Worm (Caenorhabditis elegans): ENCODE results near the gene W03C9.8.

Gene W03C9.8

ce11 chrII:11968275-11968674, 19.7 kb downstream of the W03C9.8 start, which contains the start of gene mex-1 (continued):
- TF ChIP-seq tbx-9 (tag; optimal IDR thresholded peaks at IDR 0.05; ENCODE audit: borderline replicate concordance), result no peak
- no peak for TF ChIP-seq ceh-40 (GFP tag; IDR thresholded peaks at IDR 0.05)
- TF ChIP-seq pha-4 (tag; optimal IDR thresholded peaks at IDR 0.05), result no peak
- TF ChIP-seq snpc-4 (GFP tag; optimal IDR thresholded peaks at IDR 0.05), result peak; percentile 54
- peak in 1 of 4 experiments; percentile 32 for TF ChIP-seq snpc-4 (tag; optimal IDR thresholded peaks at IDR 0.05)
- no peak for TF ChIP-seq ceh-79 (tag; optimal IDR thresholded peaks at IDR 0.05)
- TF ChIP-seq die-1 (tag; optimal IDR thresholded peaks at IDR 0.05), result no peak
- no peak for TF ChIP-seq B0261.1 (tag; optimal IDR thresholded peaks at IDR 0.05)
- TF ChIP-seq B0035.1 (tag; optimal IDR thresholded peaks at IDR 0.05), result no peak
- peak; percentile 87 for TF ChIP-seq pbrm-1 (GFP tag; IDR thresholded peaks at IDR 0.05)
- TF ChIP-seq tlf-1 (GFP tag; optimal IDR thresholded peaks at IDR 0.05), result peak; percentile 95
- TF ChIP-seq rcor-1 (GFP tag; IDR thresholded peaks at IDR 0.05), result peak; percentile 92
- peak; percentile 92 for TF ChIP-seq lin-54 (GFP tag; optimal IDR thresholded peaks at IDR 0.05)
- TF ChIP-seq F55B11.4 (tag; optimal IDR thresholded peaks at IDR 0.05; ENCODE audit: borderline replicate concordance, insufficient read depth), result no peak
- no peak for TF ChIP-seq repo-1 (tag; optimal IDR thresholded peaks at IDR 0.05)
- TF ChIP-seq him-1 (tag; optimal IDR thresholded peaks at IDR 0.05), result peak; percentile 62
- peak; percentile 100 for TF ChIP-seq lsl-1 (GFP tag; optimal IDR thresholded peaks at IDR 0.05)
- TF ChIP-seq T07F8.4 (tag; optimal IDR thresholded peaks at IDR 0.05), result no peak
- no peak for TF ChIP-seq C06A6.2 (GFP tag; conservative IDR thresholded peaks at IDR 0.05)
- no peak for TF ChIP-seq mel-28 (tag; optimal IDR thresholded peaks at IDR 0.05; ENCODE audit: borderline replicate concordance)
- TF ChIP-seq attf-5 (GFP tag; optimal IDR thresholded peaks at IDR 0.05), result no peak
- no peak for TF ChIP-seq F57C9.4 (tag; optimal IDR thresholded peaks at IDR 0.05)
- peak; percentile 100 for TF ChIP-seq F33H1.4 (GFP tag; IDR thresholded peaks at IDR 0.05)
- no peak for TF ChIP-seq dpff-1 (tag; optimal IDR thresholded peaks at IDR 0.05)
- no peak for TF ChIP-seq hmg-20 (GFP tag; IDR thresholded peaks at IDR 0.05)
- no peak for TF ChIP-seq T26A5.8 (tag; optimal IDR thresholded peaks at IDR 0.05)
- TF ChIP-seq lin-35 (GFP tag; optimal IDR thresholded peaks at IDR 0.05), result peak in 2 of 3 experiments; percentile 19 to 81
- TF ChIP-seq ama-1 (optimal IDR thresholded peaks at IDR 0.05), result no peak
- no peak for TF ChIP-seq ama-1 (GFP tag; optimal IDR thresholded peaks at IDR 0.05)
- no peak for TF ChIP-seq ztf-3 (GFP tag; optimal IDR thresholded peaks at IDR 0.05)
- peak; percentile 99 for TF ChIP-seq efl-1 (GFP tag; optimal IDR thresholded peaks at IDR 0.05)
- no peak for TF ChIP-seq ztf-25 (GFP tag; IDR thresholded peaks at IDR 0.05)
- peak; percentile 100 for TF ChIP-seq xnd-1 (tag; optimal IDR thresholded peaks at IDR 0.05)
- no peak for TF ChIP-seq hlh-26 (GFP tag; conservative IDR thresholded peaks at IDR 0.05)
- no peak for TF ChIP-seq nhr-120 (GFP tag; IDR thresholded peaks at IDR 0.05)
- TF ChIP-seq nhr-90 (tag; optimal IDR thresholded peaks at IDR 0.05), result no peak
- peak; percentile 100 for TF ChIP-seq madf-6 (GFP tag; IDR thresholded peaks at IDR 0.05)
- TF ChIP-seq snpc-3.4 (tag; optimal IDR thresholded peaks at IDR 0.05), result peak; percentile 96
- TF ChIP-seq nfya-2 (GFP tag; IDR thresholded peaks at IDR 0.05), result 0 out of 2 replicates have a peak, but pooled peaks have one; percentile 73
- no peak for TF ChIP-seq aptf-3 (GFP tag; IDR thresholded peaks at IDR 0.05)
- peak; percentile 91 for TF ChIP-seq B0019.2 (GFP tag; conservative IDR thresholded peaks at IDR 0.05)
- TF ChIP-seq hrde-1 (tag; optimal IDR thresholded peaks at IDR 0.05; ENCODE audit: borderline replicate concordance), result no peak
- peak; percentile 78; the same call in 1 of the 2 replicates for TF ChIP-seq Y53G8AR.9 (GFP tag; conservative IDR thresholded peaks at IDR 0.05)
- peak; percentile 97 for TF ChIP-seq dpl-1 (GFP tag; optimal IDR thresholded peaks at IDR 0.05)
- no peak for TF ChIP-seq fkh-3 (tag; optimal IDR thresholded peaks at IDR 0.05)
- TF ChIP-seq athp-1 (tag; optimal IDR thresholded peaks at IDR 0.05), result peak; percentile 66
- no peak for TF ChIP-seq unc-62 (GFP tag; optimal IDR thresholded peaks at IDR 0.05)
- TF ChIP-seq C17E4.6 (GFP tag; IDR thresholded peaks at IDR 0.05), result peak; percentile 95
- TF ChIP-seq akir-1 (GFP tag; optimal IDR thresholded peaks at IDR 0.05), result no peak
- TF ChIP-seq F22D6.2 (tag; optimal IDR thresholded peaks at IDR 0.05), result no peak
